Fruit fly (Drosophila melanogaster) whole organism, prepupa: Measurements from ENCODE around the gene CG14050.

ENCODE experiments used
- Blimp-1 ChIP-seq: fragments of 200-800 bp; sonication (Bioruptor generic); optimal IDR thresholded peaks from 3 replicates; lab custom pipeline; 2017; ENCODE audit warnings: missing biosample characterization, missing genetic modification characterization, mild to moderate bottlenecking, moderate library complexity, missing genetic modification reagents
- CG10631 ChIP-seq: fragments of 200-800 bp; sonication (Bioruptor generic); optimal IDR thresholded peaks from 2 replicates; lab custom pipeline; 2016; ENCODE audit warnings: missing biosample characterization, missing genetic modification characterization
- CG10669 ChIP-seq: fragments of 200-800 bp; sonication (Bioruptor generic); optimal IDR thresholded peaks from 3 replicates; lab custom pipeline; 2018; ENCODE audit warnings: missing biosample characterization, mild to moderate bottlenecking, missing genetic modification characterization, moderate library complexity
- CG11294 ChIP-seq: fragments of 200-800 bp; sonication (Bioruptor generic); IDR thresholded peaks from 2 replicates; pipeline ENCODE4 v1.3.6; 2022; ENCODE audit warnings: missing biosample characterization, missing genetic modification characterization
- CG11902 ChIP-seq: fragments of 200-800 bp; sonication (Bioruptor generic); optimal IDR thresholded peaks from 3 replicates; lab custom pipeline; 2016; ENCODE audit warnings: missing biosample characterization, missing genetic modification characterization
- CG15336 ChIP-seq: fragments of 200-800 bp; sonication (Bioruptor generic); IDR thresholded peaks from 2 replicates; pipeline ENCODE4 v1.3.6; 2022; ENCODE audit warnings: missing biosample characterization, missing genetic modification characterization
- CG1621 ChIP-seq: fragments of 200-800 bp; sonication (Bioruptor generic); optimal IDR thresholded peaks from 3 replicates; lab custom pipeline; 2018; ENCODE audit warnings: missing biosample characterization, mild to moderate bottlenecking, missing genetic modification characterization
- CG3032 ChIP-seq: fragments of 200-800 bp; optimal IDR thresholded peaks from 2 replicates; lab custom pipeline; 2019; ENCODE audit warnings: missing biosample characterization, mild to moderate bottlenecking, missing genetic modification characterization, moderate library complexity
- CG31627 ChIP-seq: fragments of 200-800 bp; sonication (Bioruptor generic); optimal IDR thresholded peaks from 3 replicates; lab custom pipeline; 2016; ENCODE audit warnings: missing biosample characterization, missing genetic modification characterization
- CG32006 ChIP-seq: fragments of 200-800 bp; sonication (Bioruptor generic); optimal IDR thresholded peaks from 3 replicates; lab custom pipeline; 2017; ENCODE audit warnings: missing biosample characterization, mild to moderate bottlenecking, missing genetic modification characterization
- CG34406 ChIP-seq: fragments of 200-800 bp; sonication (Bioruptor generic); optimal IDR thresholded peaks from 3 replicates; lab custom pipeline; 2016; ENCODE audit warnings: missing biosample characterization, missing genetic modification characterization
- CG4318 ChIP-seq: fragments of 200-800 bp; sonication (Bioruptor generic); optimal IDR thresholded peaks from 3 replicates; lab custom pipeline; 2017; ENCODE audit warnings: missing biosample characterization, mild to moderate bottlenecking, missing genetic modification characterization
- CG6163 ChIP-seq: fragments of 200-800 bp; sonication (Bioruptor generic); IDR thresholded peaks from 3 replicates; pipeline ENCODE4 v1.3.6; 2022; ENCODE audit warnings: missing biosample characterization, missing genetic modification characterization
- CG6808 ChIP-seq: fragments of 200-800 bp; sonication (Bioruptor generic); optimal IDR thresholded peaks from 3 replicates; lab custom pipeline; 2017; ENCODE audit warnings: missing biosample characterization, missing genetic modification characterization, mild to moderate bottlenecking, moderate library complexity, missing genetic modification reagents
- CG6854 ChIP-seq: fragments of 200-800 bp; sonication (Bioruptor generic); optimal IDR thresholded peaks from 2 replicates; lab custom pipeline; 2017; ENCODE audit warnings: missing biosample characterization, mild to moderate bottlenecking, missing genetic modification characterization
- CG7368 ChIP-seq: fragments of 200-800 bp; sonication (Bioruptor generic); optimal IDR thresholded peaks from 3 replicates; lab custom pipeline; 2016; ENCODE audit warnings: missing biosample characterization, missing genetic modification characterization
- CG8119 ChIP-seq: fragments of 200-800 bp; sonication (Bioruptor generic); IDR thresholded peaks from 3 replicates; pipeline ENCODE4 v1.3.6; 2022; ENCODE audit warnings: missing biosample characterization, missing genetic modification characterization
- CG8319 ChIP-seq: fragments of 200-800 bp; sonication (Bioruptor generic); optimal IDR thresholded peaks from 3 replicates; lab custom pipeline; 2016; ENCODE audit warnings: missing biosample characterization, missing genetic modification characterization
- CG9139 ChIP-seq: fragments of 200-800 bp; sonication (Bioruptor generic); optimal IDR thresholded peaks from 3 replicates; lab custom pipeline; 2017; ENCODE audit warnings: missing biosample characterization, mild to moderate bottlenecking, missing genetic modification characterization
- Eip75B ChIP-seq: fragments of 200-800 bp; sonication (Bioruptor generic); optimal IDR thresholded peaks from 3 replicates; lab custom pipeline; 2016; ENCODE audit warnings: missing biosample characterization, missing genetic modification characterization
- Eip78C ChIP-seq: fragments of 200-800 bp; sonication (Bioruptor generic); peaks from one replicate; lab custom pipeline; 2016; ENCODE audit warnings: missing biosample characterization, missing genetic modification characterization
- Eip93F ChIP-seq: fragments of 200-800 bp; sonication (Bioruptor generic); optimal IDR thresholded peaks from 2 replicates; lab custom pipeline; 2016; ENCODE audit warnings: missing biosample characterization, mild to moderate bottlenecking, missing genetic modification characterization
- Ets21C ChIP-seq: fragments of 200-800 bp; sonication (Bioruptor generic); optimal IDR thresholded peaks from 3 replicates; lab custom pipeline; 2016; ENCODE audit warnings: missing biosample characterization, missing genetic modification characterization
- Ets96B ChIP-seq: fragments of 200-800 bp; optimal IDR thresholded peaks from 2 replicates; lab custom pipeline; 2019; ENCODE audit warnings: missing biosample characterization, mild to moderate bottlenecking, missing genetic modification characterization, moderate library complexity
- Hr39 ChIP-seq: fragments of 200-800 bp; sonication (Bioruptor generic); optimal IDR thresholded peaks from 2 replicates; lab custom pipeline; 2016; ENCODE audit warnings: missing biosample characterization, missing genetic modification characterization
- Hr4 ChIP-seq: fragments of 200-800 bp; sonication (Bioruptor generic); optimal IDR thresholded peaks from 3 replicates; lab custom pipeline; 2016; ENCODE audit warnings: missing biosample characterization, missing genetic modification characterization
- Lpt ChIP-seq: fragments of 200-800 bp; sonication (Bioruptor generic); optimal IDR thresholded peaks from 3 replicates; lab custom pipeline; 2016; ENCODE audit warnings: missing biosample characterization, missing genetic modification characterization
- Met ChIP-seq: fragments of 200-800 bp; sonication (Bioruptor generic); optimal IDR thresholded peaks from 3 replicates; lab custom pipeline; 2016; ENCODE audit warnings: missing biosample characterization, missing genetic modification characterization
- OdsH ChIP-seq: fragments of 200-800 bp; sonication (Bioruptor generic); optimal IDR thresholded peaks from 3 replicates; lab custom pipeline; 2016; ENCODE audit warnings: missing biosample characterization, missing genetic modification characterization
- Sox14 ChIP-seq: fragments of 200-800 bp; sonication (Bioruptor generic); optimal IDR thresholded peaks from 3 replicates; lab custom pipeline; 2016; ENCODE audit warnings: missing biosample characterization, missing genetic modification characterization
- achi ChIP-seq: fragments of 200-800 bp; sonication (Bioruptor generic); optimal IDR thresholded peaks from 3 replicates; lab custom pipeline; 2016; ENCODE audit warnings: missing biosample characterization, missing genetic modification characterization
- acj6 ChIP-seq: fragments of 200-800 bp; sonication (Bioruptor generic); optimal IDR thresholded peaks from 3 replicates; lab custom pipeline; 2016; ENCODE audit warnings: missing biosample characterization, missing genetic modification characterization
- dac ChIP-seq: fragments of 200-800 bp; sonication (Bioruptor generic); optimal IDR thresholded peaks from 2 replicates; lab custom pipeline; 2017; ENCODE audit warnings: missing biosample characterization, mild to moderate bottlenecking, missing genetic modification characterization
- dsx ChIP-seq: fragments of 200-800 bp; optimal IDR thresholded peaks from 3 replicates; lab custom pipeline; 2019; ENCODE audit warnings: missing biosample characterization, mild to moderate bottlenecking, missing genetic modification characterization, moderate library complexity; ENCODE audit not compliant: poor library complexity, severe bottlenecking
- esn ChIP-seq: fragments of 200-800 bp; sonication (Bioruptor generic); optimal IDR thresholded peaks from 2 replicates; lab custom pipeline; 2016; ENCODE audit warnings: missing biosample characterization, mild to moderate bottlenecking, missing genetic modification characterization, moderate library complexity
- lz ChIP-seq: fragments of 200-800 bp; sonication (Bioruptor generic); optimal IDR thresholded peaks from 3 replicates; lab custom pipeline; 2016; ENCODE audit warnings: missing biosample characterization, missing genetic modification characterization
- spab ChIP-seq: fragments of 200-800 bp; sonication (Bioruptor generic); optimal IDR thresholded peaks from 2 replicates; lab custom pipeline; 2017; ENCODE audit warnings: missing biosample characterization, mild to moderate bottlenecking, missing genetic modification characterization, missing genetic modification reagents
- ss ChIP-seq, 2 experiments: fragments of 200-800 bp; sonication (Bioruptor generic); optimal IDR thresholded peaks; 2 replicates in 1 of 2; 3 replicates in 1 of 2; lab custom pipeline; 2017 to 2018; ENCODE audit warnings: mild to moderate bottlenecking in 2 of 2, missing biosample characterization in 2 of 2, missing genetic modification characterization in 2 of 2, moderate library complexity in 1 of 2
- svp ChIP-seq: fragments of 200-800 bp; sonication (Bioruptor generic); peaks from one replicate; lab custom pipeline; 2016; ENCODE audit warnings: missing biosample characterization, missing genetic modification characterization
- topi ChIP-seq: fragments of 200-800 bp; sonication (Bioruptor generic); optimal IDR thresholded peaks from 3 replicates; lab custom pipeline; 2016; ENCODE audit warnings: missing biosample characterization, missing genetic modification characterization
- vri ChIP-seq: fragments of 200-800 bp; sonication (Bioruptor generic); optimal IDR thresholded peaks from 3 replicates; lab custom pipeline; 2016; ENCODE audit warnings: missing biosample characterization, mild to moderate bottlenecking, missing genetic modification characterization

Gene CG14050

dm6 chrX:2317347-2317832, 8.6 kb downstream of the CG14050 start (continued):
- peak; percentile 47 to 52 for TF ChIP-seq ss (GFP tag; optimal IDR thresholded peaks at IDR 0.05; lab: Kevin White, UChicago)
- peak; percentile 24 for TF ChIP-seq Lpt (GFP tag; lab: Kevin White, UChicago)
- peak; percentile 33 for TF ChIP-seq CG9139
- TF ChIP-seq CG6808 (GFP tag; lab: Kevin White, UChicago), result no peak
- TF ChIP-seq Ets21C, result no peak
- TF ChIP-seq CG15336 (GFP tag; lab: Robert Waterston, UW), result peak; percentile 38; the same call in 1 of the 2 replicates
- peak; percentile 91 for TF ChIP-seq CG6854 (GFP tag; lab: Kevin White, UChicago)
- TF ChIP-seq Eip75B (GFP tag; lab: Kevin White, UChicago), result no peak
- no peak for TF ChIP-seq CG10669 (GFP tag; lab: Kevin White, UChicago)
- no peak for TF ChIP-seq achi
- TF ChIP-seq CG4318 (GFP tag; lab: Kevin White, UChicago), result no peak
- TF ChIP-seq CG7368 (GFP tag; lab: Kevin White, UChicago), result no peak

DNA sequence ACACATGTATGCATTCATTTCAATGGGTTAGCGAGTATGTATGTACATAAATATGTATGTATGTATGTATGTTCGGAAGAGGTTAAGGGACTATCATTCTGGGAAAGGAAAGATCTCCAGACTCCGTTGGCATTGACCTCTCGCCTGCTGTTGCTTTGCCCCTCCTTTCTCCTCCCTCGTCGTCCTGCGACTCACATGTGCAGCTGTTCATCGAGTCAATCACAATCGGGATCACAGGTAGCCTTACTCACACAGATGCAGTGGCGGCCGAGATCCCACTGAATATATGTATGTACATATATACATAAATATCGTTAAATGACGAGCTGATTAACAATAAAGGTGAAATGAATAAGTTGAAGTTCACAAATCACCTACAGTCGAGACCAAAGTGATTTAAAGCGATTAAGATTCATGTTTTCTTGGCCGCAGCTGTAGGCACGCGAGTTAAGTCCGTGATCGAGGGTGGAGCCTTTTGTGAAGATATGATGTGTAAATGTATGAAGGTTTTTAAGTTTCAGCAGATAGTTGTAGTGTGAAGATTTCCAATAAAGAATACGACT, 17.5 kb downstream of the CG14050 start:
- TF ChIP-seq Sox14 (GFP tag; lab: Kevin White, UChicago) (peak; percentile 29), Met (GFP tag; lab: Kevin White, UChicago) (peak; percentile 23), esn (GFP tag; lab: Kevin White, UChicago) (peak; percentile 13), CG6808 (GFP tag; lab: Kevin White, UChicago) (peak; percentile 5), topi (peak; percentile 17), Hr39 (GFP tag; lab: Kevin White, UChicago) (peak; percentile 13), svp (GFP tag; lab: Kevin White, UChicago) (peak; percentile 64), dac (no peak), Eip78C (peak; percentile 45), CG6163 (no peak)

DNA sequence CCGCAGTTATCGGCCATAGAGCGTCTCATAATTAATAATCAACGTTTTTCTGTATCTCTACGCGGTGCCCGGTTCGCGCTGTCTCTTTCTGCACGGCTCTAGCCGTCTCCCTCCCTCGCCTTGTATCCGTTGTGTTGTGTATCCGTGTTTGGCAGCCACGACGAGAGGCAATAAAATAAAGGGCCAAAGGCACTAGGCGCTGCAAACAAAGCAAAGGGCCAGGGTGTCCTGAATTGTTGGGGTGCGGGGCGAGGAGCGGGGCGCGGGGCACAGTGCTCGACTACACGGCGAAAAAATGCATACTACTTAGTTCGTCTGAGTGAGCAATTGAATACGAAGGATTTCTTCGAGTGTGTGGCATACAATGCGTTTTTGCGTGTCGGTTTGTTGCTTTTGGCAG, 18.5 kb downstream of the CG14050 start:
- TF ChIP-seq Ets96B (tag; lab: Kevin White, UChicago) (peak; percentile 1), CG3032 (peak; percentile 15), ss (GFP tag; optimal IDR thresholded peaks at IDR 0.05; lab: Kevin White, UChicago) (peak; percentile 13 to 45), CG1621 (tag; lab: Kevin White, UChicago) (peak; percentile 33), Eip75B (GFP tag; lab: Kevin White, UChicago) (no peak), CG11294 (GFP tag; lab: Robert Waterston, UW) (no peak), dsx (GFP tag; lab: Kevin White, UChicago) (peak; percentile 46), CG32006 (GFP tag; lab: Kevin White, UChicago) (peak; percentile 6), Sox14 (GFP tag; lab: Kevin White, UChicago) (no peak)

- TF ChIP-seq ss (GFP tag; optimal IDR thresholded peaks at IDR 0.05; lab: Kevin White, UChicago) (no peak), CG7368 (GFP tag; lab: Kevin White, UChicago) (no peak), CG31627 (no peak), CG10631 (GFP tag; lab: Kevin White, UChicago) (no peak), Eip93F (GFP tag; lab: Kevin White, UChicago) (no peak), CG1621 (tag; lab: Kevin White, UChicago) (no peak), CG9139 (no peak), Hr4 (GFP tag; lab: Kevin White, UChicago) (no peak), CG3032 (no peak), lz (GFP tag; lab: Kevin White, UChicago) (no peak)
These were observed 19.3 kb downstream of the CG14050 start for dm6 chrX:2306760-2307159.

DNA sequence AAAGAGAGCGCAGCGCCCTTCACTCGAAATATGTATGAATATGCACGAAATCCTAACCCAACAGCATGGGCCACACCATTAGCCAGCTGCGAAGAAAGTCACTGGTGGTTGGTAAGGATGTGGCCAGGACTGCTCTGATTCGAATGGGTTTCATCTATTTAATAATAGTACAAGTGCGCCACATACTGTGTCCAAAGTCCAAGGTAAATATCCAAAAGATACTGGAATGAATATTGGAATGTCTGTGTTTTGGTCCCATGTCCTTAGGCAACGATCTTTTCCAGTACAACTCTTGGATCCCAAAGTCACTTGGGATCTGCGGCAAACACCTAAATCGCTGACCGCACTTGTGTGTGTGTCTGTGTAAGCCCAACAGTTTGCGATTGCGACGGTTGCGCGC, 19.7 kb downstream of the CG14050 start:
- TF ChIP-seq CG8319 (peak; percentile 55), OdsH (GFP tag; lab: Kevin White, UChicago) (peak; percentile 82), CG8119 (GFP tag; lab: Robert Waterston, UW) (peak; percentile 85), Blimp-1 (GFP tag; lab: Kevin White, UChicago) (peak; percentile 54), CG3032 (peak; percentile 59), Eip93F (GFP tag; lab: Kevin White, UChicago) (peak; percentile 33), Hr4 (GFP tag; lab: Kevin White, UChicago) (peak; percentile 78), CG11902 (peak; percentile 48), Eip78C (peak; percentile 92), vri (peak; percentile 49), Hr39 (GFP tag; lab: Kevin White, UChicago) (peak; percentile 86), CG6808 (GFP tag; lab: Kevin White, UChicago) (peak; percentile 71), spab (peak; percentile 69), acj6 (peak; percentile 77), CG10669 (GFP tag; lab: Kevin White, UChicago) (peak; percentile 63), Lpt (GFP tag; lab: Kevin White, UChicago) (peak; percentile 65), CG34406 (GFP tag; lab: Kevin White, UChicago) (peak; percentile 77), CG15336 (GFP tag; lab: Robert Waterston, UW) (peak; percentile 84)
